Worm (Caenorhabditis elegans) whole organism, young adult: Measurements from ENCODE around the gene M03C11.1.

Source experiments
- D2030.7 ChIP-seq: fragments of 200-800 bp; sonication (Bioruptor generic); IDR thresholded peaks from 2 replicates; pipeline ENCODE4 v1.3.6; 2022; ENCODE audit warnings: missing genetic modification reagents, missing genetic modification characterization, missing compliant biosample characterization
- F33H1.4 ChIP-seq: fragments of 200-800 bp; sonication (Bioruptor generic); IDR thresholded peaks from 2 replicates; pipeline ENCODE4 v1.3.6; 2022; ENCODE audit warnings: missing genetic modification reagents, missing genetic modification characterization, missing compliant biosample characterization
- K11D2.4 ChIP-seq: fragments of 200-800 bp; sonication (Bioruptor generic); IDR thresholded peaks from 2 replicates; pipeline ENCODE4 v1.3.6; 2022; ENCODE audit warnings: missing genetic modification reagents, missing genetic modification characterization, missing compliant biosample characterization
- Y56A3A.18 ChIP-seq: fragments of 200-800 bp; sonication (Bioruptor generic); IDR thresholded peaks from 2 replicates; pipeline ENCODE4 v1.3.6; 2022; ENCODE audit warnings: missing genetic modification reagents, missing genetic modification characterization, missing compliant biosample characterization
- ZK185.1 ChIP-seq: sonication (generic microtip); optimal IDR thresholded peaks from 2 replicates; lab custom pipeline; 2016; ENCODE audit warnings: mild to moderate bottlenecking, missing genetic modification characterization, missing compliant biosample characterization; ENCODE audit not compliant: poor library complexity, severe bottlenecking
- aptf-2 ChIP-seq: fragments of 200-800 bp; sonication (Bioruptor generic); conservative IDR thresholded peaks from 2 replicates; pipeline ENCODE4 v1.3.6; 2022; ENCODE audit warnings: missing genetic modification reagents, missing genetic modification characterization, missing compliant biosample characterization
- aptf-3 ChIP-seq: fragments of 200-800 bp; sonication (Bioruptor generic); IDR thresholded peaks from 2 replicates; pipeline ENCODE4 v1.3.6; 2022; ENCODE audit warnings: missing genetic modification characterization, missing compliant biosample characterization
- bed-2 ChIP-seq: fragments of 200-800 bp; sonication (Bioruptor generic); IDR thresholded peaks from 2 replicates; pipeline ENCODE4 v1.3.6; 2022; ENCODE audit warnings: missing genetic modification reagents, missing genetic modification characterization, missing compliant biosample characterization
- cebp-1 ChIP-seq, 2 experiments: fragments of 200-800 bp in 1 of 2; sonication (Bioruptor generic) in 1 of 2; sonication (generic microtip) in 1 of 2; IDR thresholded peaks in 1 of 2; optimal IDR thresholded peaks in 1 of 2; 2 replicates each; pipeline versions ENCODE4 v1.3.6 to Lab custom; 2017 to 2022; ENCODE audit warnings: missing compliant biosample characterization in 2 of 2, missing genetic modification characterization in 2 of 2, mild to moderate bottlenecking in 1 of 2, missing genetic modification reagents in 1 of 2, moderate library complexity in 1 of 2
- ceh-100 ChIP-seq: fragments of 200-800 bp; sonication (Bioruptor generic); IDR thresholded peaks from 2 replicates; pipeline ENCODE4 v1.3.6; 2022; ENCODE audit warnings: missing genetic modification reagents, missing genetic modification characterization, missing compliant biosample characterization
- ceh-58 ChIP-seq: fragments of 200-800 bp; sonication (Bioruptor generic); IDR thresholded peaks from 2 replicates; pipeline ENCODE4 v1.3.6; 2022; ENCODE audit warnings: missing genetic modification characterization, missing compliant biosample characterization
- ceh-79 ChIP-seq: sonication (generic microtip); optimal IDR thresholded peaks from 2 replicates; lab custom pipeline; 2017; ENCODE audit warnings: mild to moderate bottlenecking, missing genetic modification characterization, missing compliant biosample characterization
- chd-7 ChIP-seq: sonication (generic microtip); optimal IDR thresholded peaks from 2 replicates; lab custom pipeline; 2016; ENCODE audit warnings: mild to moderate bottlenecking, missing genetic modification characterization, moderate library complexity, missing compliant biosample characterization
- die-1 ChIP-seq: sonication (generic microtip); optimal IDR thresholded peaks from 2 replicates; lab custom pipeline; 2016; ENCODE audit warnings: missing genotype, mild to moderate bottlenecking, missing genetic modification characterization, missing compliant biosample characterization
- efl-1 ChIP-seq: fragments of 150-350 bp; optimal IDR thresholded peaks from 2 replicates; lab custom pipeline; 2014; ENCODE audit warnings: missing biosample characterization, missing genetic modification reagents, missing genetic modification characterization
- ekl-4 ChIP-seq: fragments of 200-800 bp; sonication (Bioruptor generic); IDR thresholded peaks from 2 replicates; pipeline ENCODE4 v1.3.6; 2022; ENCODE audit warnings: missing genetic modification reagents, missing genetic modification characterization, missing compliant biosample characterization
- let-607 ChIP-seq, 2 experiments: fragments of 200-800 bp in 1 of 2; sonication (Bioruptor generic) in 1 of 2; sonication (generic microtip) in 1 of 2; optimal IDR thresholded peaks; 2 replicates each; lab custom pipeline; 2016 to 2018; ENCODE audit warnings: mild to moderate bottlenecking in 2 of 2, missing compliant biosample characterization in 2 of 2, missing genetic modification characterization in 2 of 2, moderate library complexity in 2 of 2, missing genotype in 1 of 2
- lin-40 ChIP-seq: sonication (generic microtip); optimal IDR thresholded peaks from 2 replicates; lab custom pipeline; 2016; ENCODE audit warnings: missing genetic modification characterization, mild to moderate bottlenecking, missing compliant biosample characterization, missing genotype, missing genetic modification reagents
- lin-54 ChIP-seq: fragments of 200-800 bp; sonication (Bioruptor generic); optimal IDR thresholded peaks from 2 replicates; lab custom pipeline; 2018; ENCODE audit warnings: mild to moderate bottlenecking, missing genetic modification characterization, missing compliant biosample characterization
- lsl-1 ChIP-seq: fragments of 200-800 bp; sonication (Bioruptor generic); optimal IDR thresholded peaks from 2 replicates; lab custom pipeline; 2018; ENCODE audit warnings: mild to moderate bottlenecking, missing genetic modification characterization, moderate library complexity, missing compliant biosample characterization
- lsy-27 ChIP-seq: sonication (generic microtip); optimal IDR thresholded peaks from 2 replicates; lab custom pipeline; 2017; ENCODE audit warnings: missing genetic modification characterization, mild to moderate bottlenecking, missing compliant biosample characterization, antibody characterized with exemption, missing genotype, borderline replicate concordance; ENCODE audit not compliant: insufficient read depth
- madf-6 ChIP-seq: fragments of 200-800 bp; sonication (Bioruptor generic); IDR thresholded peaks from 2 replicates; pipeline ENCODE4 v1.3.6; 2022; ENCODE audit warnings: missing genetic modification reagents, missing genetic modification characterization, missing compliant biosample characterization
- nhr-80 ChIP-seq: sonication (generic microtip); optimal IDR thresholded peaks from 2 replicates; lab custom pipeline; 2016; ENCODE audit warnings: missing genetic modification characterization, missing compliant biosample characterization
- nhr-90 ChIP-seq: sonication (generic microtip); optimal IDR thresholded peaks from 2 replicates; lab custom pipeline; 2016; ENCODE audit warnings: missing genotype, mild to moderate bottlenecking, missing genetic modification characterization, missing compliant biosample characterization
- rcor-1 ChIP-seq: fragments of 200-800 bp; sonication (Bioruptor generic); IDR thresholded peaks from 2 replicates; pipeline ENCODE4 v1.3.6; 2022; ENCODE audit warnings: missing genetic modification reagents, missing genetic modification characterization, missing compliant biosample characterization
- rpc-1 ChIP-seq, 2 experiments: fragments of 150-350 bp in 1 of 2; sonication (generic microtip) in 1 of 2; optimal IDR thresholded peaks; 2 replicates each; lab custom pipeline; 2014 to 2018; ENCODE audit warnings: missing biosample characterization in 1 of 2, missing genetic modification characterization in 1 of 2, missing genetic modification reagents in 1 of 2, missing genotype in 1 of 2
- sea-2 ChIP-seq: fragments of 200-800 bp; sonication (Bioruptor generic); IDR thresholded peaks from 2 replicates; pipeline ENCODE4 v1.3.6; 2022; ENCODE audit warnings: missing genetic modification characterization, missing compliant biosample characterization
- snpc-1.3 ChIP-seq: sonication (generic microtip); optimal IDR thresholded peaks from 2 replicates; lab custom pipeline; 2017; ENCODE audit warnings: missing genetic modification characterization, mild to moderate bottlenecking, missing compliant biosample characterization, antibody characterized with exemption, moderate library complexity, missing genotype, missing genetic modification reagents; ENCODE audit not compliant: insufficient read depth
- snpc-3.4 ChIP-seq: sonication (generic microtip); optimal IDR thresholded peaks from 2 replicates; lab custom pipeline; 2017; ENCODE audit warnings: missing genetic modification characterization, mild to moderate bottlenecking, missing compliant biosample characterization, antibody characterized with exemption, moderate library complexity, missing genotype, missing genetic modification reagents
- unc-62 ChIP-seq: fragments of 150-350 bp; optimal IDR thresholded peaks from 2 replicates; lab custom pipeline; 2014; ENCODE audit warnings: missing biosample characterization, missing genetic modification reagents, missing genetic modification characterization
- xnd-1 ChIP-seq: sonication (generic microtip); optimal IDR thresholded peaks from 2 replicates; lab custom pipeline; 2016; ENCODE audit warnings: missing genotype, missing genetic modification reagents, missing genetic modification characterization, missing compliant biosample characterization
- ztf-18 ChIP-seq: sonication (generic microtip); optimal IDR thresholded peaks from 2 replicates; lab custom pipeline; 2016; ENCODE audit warnings: missing genotype, mild to moderate bottlenecking, missing genetic modification characterization, missing compliant biosample characterization
- ztf-22 ChIP-seq: fragments of 200-800 bp; sonication (Bioruptor generic); optimal IDR thresholded peaks from 2 replicates; lab custom pipeline; 2018; ENCODE audit warnings: mild to moderate bottlenecking, missing genetic modification characterization, moderate library complexity, missing compliant biosample characterization

M03C11.1 gene

ce11 chrIII:10395990-10396389 is at the start of gene M03C11.1:
Gene M03C11.1, minus strand, starts transcription at chrIII:10396090.
- no peak for TF ChIP-seq die-1 (tag; lab: Kevin White, UChicago)
- TF ChIP-seq ceh-58 (GFP tag; lab: Robert Waterston, UW) = no peak
- TF ChIP-seq snpc-3.4 (tag; lab: Kevin White, UChicago) = no peak
- no peak for TF ChIP-seq rcor-1 (GFP tag; lab: Robert Waterston, UW)
- TF ChIP-seq cebp-1 (GFP tag; IDR thresholded peaks at IDR 0.05; lab: Robert Waterston, UW) = no peak
- TF ChIP-seq cebp-1 (tag; optimal IDR thresholded peaks at IDR 0.05; lab: Kevin White, UChicago) = no peak
- no peak for TF ChIP-seq bed-2 (GFP tag; lab: Robert Waterston, UW)
- TF ChIP-seq lin-54 (GFP tag; lab: Kevin White, UChicago) = no peak
- no peak for TF ChIP-seq nhr-80
- TF ChIP-seq lsl-1 (GFP tag; lab: Kevin White, UChicago) = no peak
- no peak for TF ChIP-seq ekl-4 (GFP tag; lab: Robert Waterston, UW)
- TF ChIP-seq ceh-79 (tag; lab: Kevin White, UChicago) = no peak
- no peak for TF ChIP-seq chd-7
- TF ChIP-seq ceh-100 (GFP tag; lab: Robert Waterston, UW) = no peak
- TF ChIP-seq snpc-1.3 (tag; lab: Kevin White, UChicago) = no peak
- TF ChIP-seq lsy-27 (tag; lab: Kevin White, UChicago) = no peak
- TF ChIP-seq sea-2 (GFP tag; lab: Robert Waterston, UW) = no peak
- TF ChIP-seq ztf-18 = no peak
- no peak for TF ChIP-seq ZK185.1
- no peak for TF ChIP-seq nhr-90
- TF ChIP-seq, all 124 proteins: peak for 0

- TF ChIP-seq rpc-1 (optimal IDR thresholded peaks at IDR 0.05; lab: Kevin White, UChicago) (no peak), rpc-1 (tag; optimal IDR thresholded peaks at IDR 0.05; lab: Kevin White, UChicago) (no peak), aptf-3 (no peak), madf-6 (GFP tag; lab: Robert Waterston, UW) (peak; percentile 85), xnd-1 (peak; percentile 72), K11D2.4 (GFP tag; lab: Robert Waterston, UW) (no peak), ztf-22 (GFP tag; lab: Kevin White, UChicago) (no peak), D2030.7 (GFP tag; lab: Robert Waterston, UW) (0 out of 2 replicates have a peak, but pooled peaks have one; percentile 10), unc-62 (GFP tag; lab: Kevin White, UChicago) (no peak), lin-40 (tag; lab: Kevin White, UChicago) (no peak), let-607 (tag; optimal IDR thresholded peaks at IDR 0.05; lab: Kevin White, UChicago) (no peak), Y56A3A.18 (no peak), efl-1 (GFP tag; lab: Kevin White, UChicago) (peak; percentile 25), aptf-2 (GFP tag; lab: Robert Waterston, UW) (no peak), lin-54 (GFP tag; lab: Kevin White, UChicago) (peak; percentile 56), ceh-58 (GFP tag; lab: Robert Waterston, UW) (no peak), F33H1.4 (GFP tag; lab: Robert Waterston, UW) (peak; percentile 82), lsl-1 (GFP tag; lab: Kevin White, UChicago) (peak; percentile 82)
These were observed 46.7 kb upstream of the M03C11.1 start, which contains the start of the genes H04D03.2 and ecps-2 for ce11 chrIII:10442355-10443140. Gene H04D03.2, minus strand, starts transcription at chrIII:10442405. Gene ecps-2, plus strand, starts transcription at chrIII:10443090.
